Worm (Caenorhabditis elegans) whole organism, L1 larva: ENCODE results near the gene Y54F10AM.8.

Experiments used
- C04F5.9 ChIP-seq: sonication (generic microtip); optimal IDR thresholded peaks from 2 replicates; lab custom pipeline; 2016; ENCODE audit warnings: missing genetic modification characterization, missing compliant biosample characterization
- C16A3.4 ChIP-seq: fragments of 150-350 bp; optimal IDR thresholded peaks from 2 replicates; lab custom pipeline; 2014; ENCODE audit warnings: missing biosample characterization, missing genetic modification characterization
- aha-1 ChIP-seq: fragments of 150-350 bp; optimal IDR thresholded peaks from 2 replicates; lab custom pipeline; 2014; ENCODE audit warnings: missing biosample characterization, missing genetic modification characterization
- ama-1 ChIP-seq: fragments of 150-350 bp; optimal IDR thresholded peaks from 2 replicates; lab custom pipeline; 2014
- ceh-8 ChIP-seq: fragments of 200-800 bp; sonication (Bioruptor generic); optimal IDR thresholded peaks from 2 replicates; lab custom pipeline; 2018; ENCODE audit warnings: mild to moderate bottlenecking, missing genetic modification characterization, moderate library complexity, missing compliant biosample characterization
- ceh-82 ChIP-seq, 3 experiments: fragments of 150-350 bp in 1 of 3; sonication (generic microtip) in 2 of 3; optimal IDR thresholded peaks; 2 replicates each; lab custom pipeline; 2014 to 2017; ENCODE audit warnings: missing biosample characterization in 3 of 3, missing genetic modification characterization in 3 of 3
- ceh-88 ChIP-seq: fragments of 200-800 bp; sonication (Bioruptor generic); IDR thresholded peaks from 2 replicates; pipeline ENCODE4 v1.3.6; 2022; ENCODE audit warnings: missing genetic modification characterization, missing compliant biosample characterization
- ceh-90 ChIP-seq: sonication (generic microtip); optimal IDR thresholded peaks from 2 replicates; lab custom pipeline; 2016; ENCODE audit warnings: missing genetic modification characterization, missing compliant biosample characterization
- ces-1 ChIP-seq: fragments of 150-350 bp; optimal IDR thresholded peaks from 2 replicates; lab custom pipeline; 2014; ENCODE audit warnings: missing biosample characterization, missing genetic modification reagents, missing genetic modification characterization
- dsc-1 ChIP-seq: sonication (generic microtip); optimal IDR thresholded peaks from 2 replicates; lab custom pipeline; 2016; ENCODE audit warnings: mild to moderate bottlenecking, missing genetic modification characterization, missing compliant biosample characterization
- egl-13 ChIP-seq: sonication (generic microtip); optimal IDR thresholded peaks from 2 replicates; lab custom pipeline; 2016; ENCODE audit warnings: missing genotype, missing genetic modification reagents, missing genetic modification characterization, missing compliant biosample characterization
- egl-27 ChIP-seq, 2 experiments: fragments of 150-350 bp in 1 of 2; sonication (generic microtip); optimal IDR thresholded peaks; 3 replicates each; lab custom pipeline; 2017 to 2018; ENCODE audit warnings: missing biosample characterization in 2 of 2, missing genetic modification characterization in 2 of 2, missing genetic modification reagents in 2 of 2
- elt-2 ChIP-seq: sonication (generic microtip); optimal IDR thresholded peaks from 2 replicates; lab custom pipeline; 2016; ENCODE audit warnings: missing genetic modification characterization, mild to moderate bottlenecking, inconsistent platforms, missing compliant biosample characterization, missing genetic modification reagents
- ets-5 ChIP-seq: fragments of 200-800 bp; sonication (Bioruptor generic); IDR thresholded peaks from 2 replicates; pipeline ENCODE4 v1.3.6; 2022; ENCODE audit warnings: missing genetic modification characterization, missing compliant biosample characterization
- fkh-10 ChIP-seq: sonication (generic microtip); optimal IDR thresholded peaks from 2 replicates; lab custom pipeline; 2017; ENCODE audit warnings: missing biosample characterization, missing genetic modification reagents, missing genetic modification characterization
- hlh-4 ChIP-seq: sonication (generic microtip); optimal IDR thresholded peaks from 2 replicates; lab custom pipeline; 2016; ENCODE audit warnings: mild to moderate bottlenecking, missing genetic modification characterization, missing compliant biosample characterization
- hpl-2 ChIP-seq: fragments of 150-350 bp; optimal IDR thresholded peaks from 2 replicates; lab custom pipeline; 2014; ENCODE audit warnings: missing biosample characterization, missing genetic modification reagents, missing genetic modification characterization
- isw-1 ChIP-seq: fragments of 200-800 bp; sonication (Bioruptor generic); IDR thresholded peaks from 2 replicates; pipeline ENCODE4 v1.3.6; 2022; ENCODE audit warnings: missing genetic modification characterization, missing compliant biosample characterization
- jun-1 ChIP-seq: fragments of 150-350 bp; optimal IDR thresholded peaks from 2 replicates; lab custom pipeline; 2014; ENCODE audit warnings: missing biosample characterization, missing genetic modification reagents, missing genetic modification characterization
- lin-13 ChIP-seq: fragments of 150-350 bp; optimal IDR thresholded peaks from 2 replicates; lab custom pipeline; 2014; ENCODE audit warnings: missing biosample characterization, missing genetic modification reagents, missing genetic modification characterization
- lin-14 ChIP-seq: fragments of 200-800 bp; sonication (Bioruptor generic); optimal IDR thresholded peaks from 2 replicates; lab custom pipeline; 2018; ENCODE audit warnings: mild to moderate bottlenecking, missing genetic modification characterization, moderate library complexity, missing compliant biosample characterization
- lin-15B ChIP-seq: fragments of 150-350 bp; sonication (generic microtip); optimal IDR thresholded peaks from 3 replicates; lab custom pipeline; 2014; ENCODE audit warnings: missing biosample characterization, missing genetic modification characterization
- lin-39 ChIP-seq: fragments of 150-350 bp; optimal IDR thresholded peaks from 2 replicates; lab custom pipeline; 2014; ENCODE audit warnings: missing biosample characterization, missing genetic modification reagents, missing genetic modification characterization
- lsy-2 ChIP-seq, 2 experiments: fragments of 150-350 bp; optimal IDR thresholded peaks; 2 replicates each; lab custom pipeline; 2014; ENCODE audit warnings: missing biosample characterization in 2 of 2, missing genetic modification characterization in 2 of 2
- nhr-11 ChIP-seq: fragments of 150-350 bp; optimal IDR thresholded peaks from 2 replicates; lab custom pipeline; 2014; ENCODE audit warnings: missing biosample characterization, missing genetic modification characterization
- nhr-20 ChIP-seq: sonication (generic microtip); optimal IDR thresholded peaks from 2 replicates; lab custom pipeline; 2016; ENCODE audit warnings: mild to moderate bottlenecking, missing genetic modification characterization, missing compliant biosample characterization
- nhr-76 ChIP-seq: sonication (generic microtip); optimal IDR thresholded peaks from 2 replicates; lab custom pipeline; 2017; ENCODE audit warnings: missing biosample characterization, missing genetic modification characterization
- nhr-85 ChIP-seq: sonication (generic microtip); peaks from one replicate; lab custom pipeline; 2016; ENCODE audit warnings: missing genetic modification characterization, inconsistent platforms, missing compliant biosample characterization
- pag-3 ChIP-seq: sonication (generic microtip); optimal IDR thresholded peaks from 2 replicates; lab custom pipeline; 2017; ENCODE audit warnings: missing genetic modification characterization, mild to moderate bottlenecking, missing compliant biosample characterization, antibody characterized with exemption, borderline replicate concordance; ENCODE audit not compliant: insufficient read depth
- pax-3 ChIP-seq: fragments of 200-800 bp; sonication (Bioruptor generic); optimal IDR thresholded peaks from 2 replicates; lab custom pipeline; 2018; ENCODE audit warnings: mild to moderate bottlenecking, missing genetic modification characterization, moderate library complexity, missing compliant biosample characterization
- pqm-1 ChIP-seq: sonication (generic microtip); optimal IDR thresholded peaks from 3 replicates; lab custom pipeline; 2017; ENCODE audit warnings: missing biosample characterization, missing genetic modification characterization
- rnt-1 ChIP-seq: sonication (generic microtip); optimal IDR thresholded peaks from 2 replicates; lab custom pipeline; 2016; ENCODE audit warnings: mild to moderate bottlenecking, missing genetic modification characterization, moderate library complexity, missing compliant biosample characterization
- snu-23 ChIP-seq: sonication (generic microtip); optimal IDR thresholded peaks from 2 replicates; lab custom pipeline; 2016; ENCODE audit warnings: missing genetic modification characterization, missing compliant biosample characterization
- sox-4 ChIP-seq: sonication (generic microtip); optimal IDR thresholded peaks from 2 replicates; lab custom pipeline; 2016; ENCODE audit warnings: missing genetic modification characterization, missing compliant biosample characterization
- swsn-7 ChIP-seq: sonication (generic microtip); optimal IDR thresholded peaks from 2 replicates; lab custom pipeline; 2016; ENCODE audit warnings: missing genetic modification characterization, missing compliant biosample characterization
- tbx-2 ChIP-seq: sonication (generic microtip); optimal IDR thresholded peaks from 2 replicates; lab custom pipeline; 2016; ENCODE audit warnings: missing genetic modification characterization, missing compliant biosample characterization
- tlp-1 ChIP-seq: fragments of 150-350 bp; optimal IDR thresholded peaks from 2 replicates; lab custom pipeline; 2014; ENCODE audit warnings: missing biosample characterization, missing genetic modification characterization
- unc-62 ChIP-seq: fragments of 150-350 bp; optimal IDR thresholded peaks from 2 replicates; lab custom pipeline; 2014; ENCODE audit warnings: missing biosample characterization, missing genetic modification reagents, missing genetic modification characterization
- ztf-11 ChIP-seq, 2 experiments: sonication (generic microtip); optimal IDR thresholded peaks; 2 replicates each; lab custom pipeline; 2016 to 2017; ENCODE audit warnings: missing genetic modification characterization in 2 of 2, missing biosample characterization in 1 of 2, missing compliant biosample characterization in 1 of 2

Gene Y54F10AM.8

ce11 chrIII:2507938-2508337, at the start of gene Y54F10AM.8:
Gene Y54F10AM.8, minus strand, starts transcription at chrIII:2507972.
- no peak for TF ChIP-seq sox-4 (tag; lab: Kevin White, UChicago)
- peak; percentile 73 for TF ChIP-seq tlp-1 (tag; lab: Kevin White, UChicago)
- peak; percentile 93 for TF ChIP-seq pqm-1 (tag; lab: Kevin White, UChicago)
- TF ChIP-seq elt-2 (tag; lab: Kevin White, UChicago): peak; percentile 83
- TF ChIP-seq lin-14 (GFP tag; lab: Kevin White, UChicago): no peak
- no peak for TF ChIP-seq pag-3

- no peak for TF ChIP-seq ama-1 (lab: Kevin White, UChicago)
- peak; percentile 54 for TF ChIP-seq lin-14 (GFP tag; lab: Kevin White, UChicago)
These were observed 45.8 kb upstream of the Y54F10AM.8 start for ce11 chrIII:2553579-2553978.

- TF ChIP-seq hlh-4 (tag; lab: Kevin White, UChicago) (no peak), ces-1 (GFP tag; lab: Kevin White, UChicago) (peak; percentile 15), nhr-85 (tag; lab: Kevin White, UChicago) (peak; percentile 8), ceh-90 (no peak), lin-14 (GFP tag; lab: Kevin White, UChicago) (peak; percentile 69), dsc-1 (peak; percentile 2)
These were observed 44.6 kb upstream of the Y54F10AM.8 start for ce11 chrIII:2552382-2552781.

ce11 chrIII:2551981-2552380, 44.2 kb upstream of the Y54F10AM.8 start:
- TF ChIP-seq ets-5 (GFP tag; lab: Robert Waterston, UW) (no peak), egl-13 (no peak), egl-27 (tag; optimal IDR thresholded peaks at IDR 0.05; lab: Kevin White, UChicago) (no peak), ceh-82 (tag; optimal IDR thresholded peaks at IDR 0.05; lab: Kevin White, UChicago) (no peak), nhr-20 (tag; lab: Kevin White, UChicago) (no peak), tbx-2 (no peak), ztf-11 (tag; optimal IDR thresholded peaks at IDR 0.05; lab: Kevin White, UChicago) (no peak)

- TF ChIP-seq lin-13 (GFP tag; lab: Kevin White, UChicago): no peak
- no peak for TF ChIP-seq ceh-82 (tag; optimal IDR thresholded peaks at IDR 0.05; lab: Kevin White, UChicago)
- TF ChIP-seq fkh-10 (GFP tag; lab: Kevin White, UChicago): no peak
- no peak for TF ChIP-seq tlp-1 (tag; lab: Kevin White, UChicago)
- TF ChIP-seq isw-1: no peak
- TF ChIP-seq elt-2 (tag; lab: Kevin White, UChicago): no peak
These were observed 41.8 kb upstream of the Y54F10AM.8 start, which contains the start of gene feh-1 for ce11 chrIII:2549620-2550019. Gene feh-1, plus strand, starts transcription at chrIII:2549920.

- no peak for TF ChIP-seq lin-39 (tag; lab: Kevin White, UChicago)
- TF ChIP-seq rnt-1 (tag; lab: Kevin White, UChicago): no peak
- TF ChIP-seq C16A3.4 (tag; lab: Kevin White, UChicago): no peak
- no peak for TF ChIP-seq lin-15B (tag; lab: Kevin White, UChicago)
- no peak for TF ChIP-seq hpl-2 (GFP tag; lab: Kevin White, UChicago)
- no peak for TF ChIP-seq jun-1 (tag; lab: Kevin White, UChicago)
- TF ChIP-seq nhr-76: no peak
- TF ChIP-seq swsn-7: no peak
- no peak for TF ChIP-seq lsy-2 (tag; optimal IDR thresholded peaks at IDR 0.05; lab: Kevin White, UChicago)
- no peak for TF ChIP-seq ceh-82 (tag; optimal IDR thresholded peaks at IDR 0.05; lab: Kevin White, UChicago)
- no peak for TF ChIP-seq C04F5.9 (tag; lab: Kevin White, UChicago)
- no peak for TF ChIP-seq aha-1 (tag; lab: Kevin White, UChicago)
- no peak for TF ChIP-seq unc-62 (GFP tag; lab: Kevin White, UChicago)
- TF ChIP-seq pax-3 (tag; lab: Kevin White, UChicago): no peak
- TF ChIP-seq ceh-88 (GFP tag; lab: Robert Waterston, UW): no peak
- TF ChIP-seq snu-23 (GFP tag; lab: Kevin White, UChicago): no peak
- no peak for TF ChIP-seq ceh-8
- no peak for TF ChIP-seq egl-13
- no peak for TF ChIP-seq nhr-11
- no peak for TF ChIP-seq isw-1
These were observed 38.5 kb upstream of the Y54F10AM.8 start for ce11 chrIII:2546298-2546697.
